Worm (Caenorhabditis elegans): ENCODE data around the gene srw-7.

- TF ChIP-seq klf-2 (GFP tag; conservative IDR thresholded peaks at IDR 0.05) (no peak), ztf-23 (GFP tag; IDR thresholded peaks at IDR 0.05) (no peak), tab-1 (GFP tag; IDR thresholded peaks at IDR 0.05) (no peak), flt-1 (GFP tag; IDR thresholded peaks at IDR 0.05) (no peak), med-1 (GFP tag; optimal IDR thresholded peaks at IDR 0.05; ENCODE audit: insufficient read depth) (no peak), ztf-29 (GFP tag; IDR thresholded peaks at IDR 0.05) (no peak), ref-1 (GFP tag; conservative IDR thresholded peaks at IDR 0.05) (no peak)
These were observed 562 bp upstream of the srw-7 start, which contains the start of gene R08F11.4 for ce11 chrV:3805499-3805898.

Measured in whole organism, midembryonic.